Worm (Caenorhabditis elegans) whole organism, L3 larva: Measurements from ENCODE around the gene C13F10.5.

Experiments
- aly-2 ChIP-seq: fragments of 150-350 bp; optimal IDR thresholded peaks from 2 replicates; lab custom pipeline; 2014; ENCODE audit warnings: missing biosample characterization, missing genetic modification characterization
- ama-1 ChIP-seq: fragments of 150-350 bp; optimal IDR thresholded peaks from 2 replicates; lab custom pipeline; 2018
- ceh-9 ChIP-seq: sonication (generic microtip); optimal IDR thresholded peaks from 2 replicates; lab custom pipeline; 2018; ENCODE audit warnings: missing biosample characterization, missing genetic modification characterization
- elt-2 ChIP-seq: sonication (generic microtip); optimal IDR thresholded peaks from 2 replicates; lab custom pipeline; 2016; ENCODE audit warnings: missing genetic modification reagents, mild to moderate bottlenecking, missing genetic modification characterization, missing compliant biosample characterization
- lin-39 ChIP-seq: fragments of 150-350 bp; optimal IDR thresholded peaks from 2 replicates; lab custom pipeline; 2018; ENCODE audit warnings: missing biosample characterization, missing genetic modification reagents, missing genetic modification characterization
- mdl-1 ChIP-seq: fragments of 150-350 bp; optimal IDR thresholded peaks from 2 replicates; lab custom pipeline; 2014; ENCODE audit warnings: missing biosample characterization, missing genetic modification characterization
- nhr-12 ChIP-seq: fragments of 150-350 bp; optimal IDR thresholded peaks from 2 replicates; lab custom pipeline; 2014; ENCODE audit warnings: missing biosample characterization, missing genetic modification characterization
- skn-1 ChIP-seq: fragments of 150-350 bp; optimal IDR thresholded peaks from 2 replicates; lab custom pipeline; 2014; ENCODE audit warnings: missing biosample characterization, missing genetic modification characterization
- snpc-4 ChIP-seq: fragments of 150-350 bp; optimal IDR thresholded peaks from 2 replicates; lab custom pipeline; 2014; ENCODE audit warnings: missing biosample characterization, missing genetic modification characterization

- TF ChIP-seq snpc-4 (tag; lab: Kevin White, UChicago), result no peak
- TF ChIP-seq ceh-9, result no peak
- TF ChIP-seq elt-2, result no peak
- TF ChIP-seq mdl-1 (tag; lab: Kevin White, UChicago), result no peak
- TF ChIP-seq lin-39 (tag; lab: Kevin White, UChicago), result no peak
- TF ChIP-seq skn-1 (tag; lab: Kevin White, UChicago), result no peak
- no peak for TF ChIP-seq nhr-12
- TF ChIP-seq ama-1 (lab: Kevin White, UChicago), result no peak
- TF ChIP-seq aly-2, result no peak
Observed at ce11 chrV:7196037-7196436, 22.9 kb downstream of the C13F10.5 start, which contains the start of gene attf-2.
